Worm (Caenorhabditis elegans): ENCODE data around the gene samp-1.

ce11 chrII:11336163-11336562, 33.5 kb downstream of the samp-1 start:
- no peak for TF ChIP-seq ama-1 (optimal IDR thresholded peaks at IDR 0.05)
- no peak for TF ChIP-seq daf-12 (tag; optimal IDR thresholded peaks at IDR 0.05)
